Worm (Caenorhabditis elegans) whole organism, L2 larva: ENCODE results near the gene sdz-19.
A peak's percentile ranks its signal among the peaks of the same experiment; 100 is the strongest.

Experiments used
- C34F6.9 ChIP-seq: fragments of 150-350 bp; optimal IDR thresholded peaks from 2 replicates; lab custom pipeline; 2014; ENCODE audit warnings: missing biosample characterization, missing genetic modification characterization
- F13H6.1 ChIP-seq: sonication (generic microtip); optimal IDR thresholded peaks from 2 replicates; lab custom pipeline; 2016; ENCODE audit warnings: missing genetic modification characterization, missing compliant biosample characterization
- R02D3.7 ChIP-seq: fragments of 150-350 bp; optimal IDR thresholded peaks from 2 replicates; lab custom pipeline; 2014; ENCODE audit warnings: missing biosample characterization, missing genetic modification characterization
- Y55F3AM.14 ChIP-seq: fragments of 200-800 bp; sonication (Bioruptor generic); optimal IDR thresholded peaks from 2 replicates; lab custom pipeline; 2018; ENCODE audit warnings: mild to moderate bottlenecking, missing genetic modification characterization, missing compliant biosample characterization
- alr-1 ChIP-seq: fragments of 150-350 bp; optimal IDR thresholded peaks from 2 replicates; lab custom pipeline; 2014; ENCODE audit warnings: missing biosample characterization, missing genetic modification characterization
- aly-2 ChIP-seq: fragments of 150-350 bp; optimal IDR thresholded peaks from 2 replicates; lab custom pipeline; 2014; ENCODE audit warnings: missing biosample characterization, missing genetic modification characterization
- ama-1 ChIP-seq: fragments of 150-350 bp; optimal IDR thresholded peaks from 2 replicates; lab custom pipeline; 2018; ENCODE audit warnings: inconsistent platforms
- blmp-1 ChIP-seq: sonication (generic microtip); optimal IDR thresholded peaks from 2 replicates; lab custom pipeline; 2017; ENCODE audit warnings: missing genetic modification characterization, mild to moderate bottlenecking, missing compliant biosample characterization, antibody characterized with exemption, moderate library complexity; ENCODE audit not compliant: insufficient read depth
- ceh-16 ChIP-seq: fragments of 150-350 bp; optimal IDR thresholded peaks from 2 replicates; lab custom pipeline; 2014; ENCODE audit warnings: missing biosample characterization, missing genetic modification characterization
- ceh-82 ChIP-seq: fragments of 150-350 bp; optimal IDR thresholded peaks from 2 replicates; lab custom pipeline; 2014; ENCODE audit warnings: missing biosample characterization, missing genetic modification characterization
- crh-2 ChIP-seq: sonication (generic microtip); optimal IDR thresholded peaks from 2 replicates; lab custom pipeline; 2017; ENCODE audit warnings: missing biosample characterization, missing genetic modification characterization
- dmd-4 ChIP-seq: sonication (generic microtip); optimal IDR thresholded peaks from 2 replicates; lab custom pipeline; 2017; ENCODE audit warnings: missing biosample characterization, missing genetic modification characterization
- egl-27 ChIP-seq: sonication (generic microtip); optimal IDR thresholded peaks from 3 replicates; lab custom pipeline; 2017; ENCODE audit warnings: missing biosample characterization, missing genetic modification reagents, missing genetic modification characterization
- elt-1 ChIP-seq: fragments of 150-350 bp; optimal IDR thresholded peaks from 2 replicates; lab custom pipeline; 2014; ENCODE audit warnings: missing biosample characterization, missing genetic modification characterization
- elt-3 ChIP-seq: sonication (generic microtip); optimal IDR thresholded peaks from 2 replicates; lab custom pipeline; 2017; ENCODE audit warnings: missing biosample characterization, missing genetic modification characterization
- fos-1 ChIP-seq: fragments of 150-350 bp; optimal IDR thresholded peaks from 2 replicates; lab custom pipeline; 2014; ENCODE audit warnings: missing biosample characterization, missing genetic modification characterization
- gmeb-1 ChIP-seq: fragments of 150-350 bp; optimal IDR thresholded peaks from 2 replicates; lab custom pipeline; 2014; ENCODE audit warnings: missing biosample characterization, missing genetic modification characterization
- lin-11 ChIP-seq: fragments of 150-350 bp; sonication (generic microtip); optimal IDR thresholded peaks from 2 replicates; lab custom pipeline; 2014; ENCODE audit warnings: missing biosample characterization, missing genetic modification characterization, inconsistent platforms, mixed read lengths
- lin-13 ChIP-seq: fragments of 150-350 bp; optimal IDR thresholded peaks from 2 replicates; lab custom pipeline; 2014; ENCODE audit warnings: missing biosample characterization, missing genetic modification reagents, missing genetic modification characterization
- lsy-2 ChIP-seq, 2 experiments: fragments of 150-350 bp in 1 of 2; sonication (generic microtip) in 1 of 2; optimal IDR thresholded peaks; 2 replicates each; lab custom pipeline; 2014 to 2017; ENCODE audit warnings: missing biosample characterization in 2 of 2, missing genetic modification characterization in 2 of 2
- mab-5 ChIP-seq: fragments of 150-350 bp; optimal IDR thresholded peaks from 2 replicates; lab custom pipeline; 2014; ENCODE audit warnings: missing biosample characterization, missing genetic modification characterization
- mbf-1 ChIP-seq: sonication (generic microtip); optimal IDR thresholded peaks from 2 replicates; lab custom pipeline; 2017; ENCODE audit warnings: missing biosample characterization, missing genetic modification characterization
- mdl-1 ChIP-seq, 2 experiments: fragments of 150-350 bp in 1 of 2; sonication (generic microtip) in 1 of 2; optimal IDR thresholded peaks; 2 replicates each; lab custom pipeline; 2017; ENCODE audit warnings: missing biosample characterization in 2 of 2, missing genetic modification characterization in 2 of 2
- nhr-10 ChIP-seq: sonication (generic microtip); optimal IDR thresholded peaks from 2 replicates; lab custom pipeline; 2017; ENCODE audit warnings: missing biosample characterization, missing genetic modification characterization
- nhr-11 ChIP-seq: fragments of 150-350 bp; optimal IDR thresholded peaks from 2 replicates; lab custom pipeline; 2014; ENCODE audit warnings: missing biosample characterization, missing genetic modification characterization
- nhr-12 ChIP-seq: fragments of 150-350 bp; optimal IDR thresholded peaks from 2 replicates; lab custom pipeline; 2014; ENCODE audit warnings: missing biosample characterization, missing genetic modification characterization
- nhr-129 ChIP-seq: fragments of 150-350 bp; optimal IDR thresholded peaks from 2 replicates; lab custom pipeline; 2014; ENCODE audit warnings: missing biosample characterization, missing genetic modification characterization
- nhr-21 ChIP-seq: fragments of 150-350 bp; optimal IDR thresholded peaks from 2 replicates; lab custom pipeline; 2014; ENCODE audit warnings: missing biosample characterization, missing genetic modification characterization
- nhr-23 ChIP-seq: fragments of 150-350 bp; optimal IDR thresholded peaks from 2 replicates; lab custom pipeline; 2014; ENCODE audit warnings: missing biosample characterization, missing genetic modification reagents, missing genetic modification characterization
- nhr-237 ChIP-seq: fragments of 150-350 bp; optimal IDR thresholded peaks from 2 replicates; lab custom pipeline; 2014; ENCODE audit warnings: missing biosample characterization, missing genetic modification characterization
- nhr-25 ChIP-seq: fragments of 150-350 bp; sonication (generic microtip); optimal IDR thresholded peaks from 3 replicates; lab custom pipeline; 2014; ENCODE audit warnings: missing biosample characterization, missing genetic modification characterization
- nhr-6 ChIP-seq: fragments of 150-350 bp; optimal IDR thresholded peaks from 2 replicates; lab custom pipeline; 2014; ENCODE audit warnings: missing biosample characterization, missing genetic modification characterization
- nhr-77 ChIP-seq: fragments of 150-350 bp; optimal IDR thresholded peaks from 2 replicates; lab custom pipeline; 2014; ENCODE audit warnings: missing biosample characterization, missing genetic modification characterization
- peb-1 ChIP-seq: fragments of 150-350 bp; optimal IDR thresholded peaks from 2 replicates; lab custom pipeline; 2014; ENCODE audit warnings: missing biosample characterization, missing genetic modification characterization
- sem-4 ChIP-seq: fragments of 150-350 bp; optimal IDR thresholded peaks from 2 replicates; lab custom pipeline; 2014; ENCODE audit warnings: missing biosample characterization, missing genetic modification reagents, missing genetic modification characterization
- skn-1 ChIP-seq: sonication (generic microtip); optimal IDR thresholded peaks from 2 replicates; lab custom pipeline; 2017; ENCODE audit warnings: missing biosample characterization, missing genetic modification characterization
- sma-3 ChIP-seq: sonication (generic microtip); optimal IDR thresholded peaks from 2 replicates; lab custom pipeline; 2016; ENCODE audit warnings: missing genetic modification reagents, missing genetic modification characterization, missing compliant biosample characterization
- sma-9 ChIP-seq, 2 experiments: fragments of 150-350 bp in 1 of 2; sonication (generic microtip) in 1 of 2; optimal IDR thresholded peaks; 2 replicates each; lab custom pipeline; 2014 to 2016; ENCODE audit warnings: missing genetic modification characterization in 2 of 2, mild to moderate bottlenecking in 1 of 2, missing biosample characterization in 1 of 2, missing compliant biosample characterization in 1 of 2, missing genetic modification reagents in 1 of 2, moderate library complexity in 1 of 2
- snpc-4 ChIP-seq: fragments of 150-350 bp; optimal IDR thresholded peaks from 2 replicates; lab custom pipeline; 2014; ENCODE audit warnings: missing biosample characterization, missing genetic modification characterization
- unc-39 ChIP-seq: fragments of 150-350 bp; optimal IDR thresholded peaks from 2 replicates; lab custom pipeline; 2014; ENCODE audit warnings: missing biosample characterization, missing genetic modification characterization
- unc-55 ChIP-seq: fragments of 150-350 bp; sonication (generic microtip); optimal IDR thresholded peaks from 3 replicates; lab custom pipeline; 2014; ENCODE audit warnings: missing biosample characterization, missing genetic modification reagents, missing genetic modification characterization
- unc-62 ChIP-seq: fragments of 150-350 bp; optimal IDR thresholded peaks from 2 replicates; lab custom pipeline; 2014; ENCODE audit warnings: missing biosample characterization, missing genetic modification reagents, missing genetic modification characterization
- zag-1 ChIP-seq: fragments of 150-350 bp; optimal IDR thresholded peaks from 2 replicates; lab custom pipeline; 2014; ENCODE audit warnings: missing biosample characterization, missing genetic modification characterization
- ztf-1 ChIP-seq: fragments of 200-800 bp; sonication (Bioruptor generic); conservative IDR thresholded peaks from 2 replicates; pipeline ENCODE4 v1.3.6; 2022; ENCODE audit warnings: missing genetic modification characterization, missing compliant biosample characterization
- ztf-11 ChIP-seq: sonication (generic microtip); optimal IDR thresholded peaks from 2 replicates; lab custom pipeline; 2017; ENCODE audit warnings: missing biosample characterization, missing genetic modification characterization
- ztf-4 ChIP-seq: fragments of 150-350 bp; optimal IDR thresholded peaks from 2 replicates; lab custom pipeline; 2014; ENCODE audit warnings: missing biosample characterization, missing genetic modification characterization

The sdz-19 gene

ce11 chrX:12516482-12516826, 13.3 kb upstream of the sdz-19 start:
- TF ChIP-seq sma-3 (GFP tag; lab: Kevin White, UChicago): no peak
- no peak for TF ChIP-seq lsy-2 (tag; optimal IDR thresholded peaks at IDR 0.05; lab: Kevin White, UChicago)
- TF ChIP-seq mdl-1 (tag; optimal IDR thresholded peaks at IDR 0.05; lab: Kevin White, UChicago): no peak
- TF ChIP-seq ceh-82: no peak
- TF ChIP-seq nhr-12 (tag; lab: Kevin White, UChicago): no peak
- no peak for TF ChIP-seq ztf-11 (tag; lab: Kevin White, UChicago)
- peak; percentile 26 for TF ChIP-seq crh-2 (tag; lab: Kevin White, UChicago)
- TF ChIP-seq Y55F3AM.14: no peak
- TF ChIP-seq nhr-129 (tag; lab: Kevin White, UChicago): no peak
- no peak for TF ChIP-seq peb-1 (tag; lab: Kevin White, UChicago)
- peak; percentile 1 for TF ChIP-seq C34F6.9 (tag; lab: Kevin White, UChicago)
- no peak for TF ChIP-seq elt-1 (tag; lab: Kevin White, UChicago)
- no peak for TF ChIP-seq ama-1 (lab: Kevin White, UChicago)
- TF ChIP-seq nhr-6 (tag; lab: Kevin White, UChicago): no peak
- TF ChIP-seq blmp-1 (tag; lab: Kevin White, UChicago): no peak
- no peak for TF ChIP-seq mbf-1 (tag; lab: Kevin White, UChicago)
- TF ChIP-seq nhr-21 (tag; lab: Kevin White, UChicago): peak; percentile 51
- TF ChIP-seq F13H6.1 (tag; lab: Kevin White, UChicago): no peak
- TF ChIP-seq sem-4: no peak
- no peak for TF ChIP-seq fos-1 (tag; lab: Kevin White, UChicago)
- TF ChIP-seq lin-11 (tag; lab: Kevin White, UChicago): no peak
- TF ChIP-seq gmeb-1 (tag; lab: Kevin White, UChicago): no peak
- TF ChIP-seq unc-39 (tag; lab: Kevin White, UChicago): no peak
- TF ChIP-seq nhr-10 (tag; lab: Kevin White, UChicago): no peak
- no peak for TF ChIP-seq nhr-11 (tag; lab: Kevin White, UChicago)

DNA sequence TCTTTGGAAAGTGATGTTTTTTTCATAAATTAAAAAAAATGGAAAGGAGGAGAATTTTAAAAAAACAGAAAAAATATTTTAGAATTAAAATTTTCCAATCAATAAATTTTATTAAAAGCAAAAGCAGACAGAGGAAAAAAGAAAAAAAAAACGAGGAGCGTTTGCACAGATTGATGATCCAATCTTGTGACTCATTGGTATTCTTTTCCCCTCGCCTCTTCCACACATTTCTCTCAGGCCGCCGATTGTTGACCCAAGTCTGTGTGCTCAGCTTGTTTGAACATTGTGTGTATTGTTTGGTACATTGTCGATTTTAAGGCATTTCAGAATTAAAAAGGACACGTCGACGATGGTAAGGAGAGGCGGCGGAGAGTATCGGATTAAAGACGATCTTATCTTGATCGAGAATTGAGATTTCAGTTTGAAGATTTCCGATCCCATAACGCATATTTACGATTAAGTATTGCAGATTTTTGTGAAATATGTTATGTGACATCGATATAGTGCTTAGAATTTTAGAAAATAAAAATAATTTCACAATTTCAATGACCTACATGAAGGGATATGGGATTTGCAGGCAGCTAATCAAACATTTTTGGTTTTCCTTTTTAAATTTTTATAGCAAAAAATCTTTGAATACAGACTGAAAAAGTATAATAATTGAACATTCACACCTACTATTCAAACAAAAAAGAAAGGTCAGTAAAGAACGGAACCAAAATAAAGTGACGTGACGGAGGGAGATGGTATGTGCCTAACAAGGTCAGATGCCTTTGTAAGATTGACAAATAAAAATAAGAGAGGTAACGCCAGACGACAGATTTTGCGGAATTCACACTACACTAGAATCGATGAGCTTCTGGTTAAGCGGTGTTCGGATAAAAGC, 12.7 kb upstream of the sdz-19 start:
- no peak for TF ChIP-seq nhr-12 (tag; lab: Kevin White, UChicago)
- TF ChIP-seq crh-2 (tag; lab: Kevin White, UChicago): no peak
- peak; percentile 22 for TF ChIP-seq C34F6.9 (tag; lab: Kevin White, UChicago)
- TF ChIP-seq alr-1: no peak
- no peak for TF ChIP-seq dmd-4
- no peak for TF ChIP-seq elt-3
- no peak for TF ChIP-seq ceh-82
- no peak for TF ChIP-seq sma-3 (GFP tag; lab: Kevin White, UChicago)
- TF ChIP-seq mbf-1 (tag; lab: Kevin White, UChicago): no peak
- TF ChIP-seq skn-1 (tag; lab: Kevin White, UChicago): no peak
- TF ChIP-seq lin-13 (GFP tag; lab: Kevin White, UChicago): no peak
- no peak for TF ChIP-seq unc-62 (GFP tag; lab: Kevin White, UChicago)
- TF ChIP-seq nhr-10 (tag; lab: Kevin White, UChicago): no peak
- no peak for TF ChIP-seq unc-55
- TF ChIP-seq elt-1 (tag; lab: Kevin White, UChicago): peak; percentile 97
- no peak for TF ChIP-seq nhr-237 (tag; lab: Kevin White, UChicago)
- peak; percentile 29 for TF ChIP-seq sma-9 (GFP tag; optimal IDR thresholded peaks at IDR 0.05; lab: Kevin White, UChicago)
- TF ChIP-seq sma-9 (tag; optimal IDR thresholded peaks at IDR 0.05; lab: Kevin White, UChicago): no peak
- TF ChIP-seq zag-1 (tag; lab: Kevin White, UChicago): no peak
- no peak for TF ChIP-seq ztf-1
- TF ChIP-seq peb-1 (tag; lab: Kevin White, UChicago): no peak
- TF ChIP-seq unc-39 (tag; lab: Kevin White, UChicago): no peak
- TF ChIP-seq ama-1 (lab: Kevin White, UChicago): no peak
- no peak for TF ChIP-seq nhr-11 (tag; lab: Kevin White, UChicago)
- no peak for TF ChIP-seq nhr-77 (tag; lab: Kevin White, UChicago)
- TF ChIP-seq nhr-21 (tag; lab: Kevin White, UChicago): no peak
- no peak for TF ChIP-seq ztf-4 (tag; lab: Kevin White, UChicago)
- no peak for TF ChIP-seq snpc-4 (tag; lab: Kevin White, UChicago)
- peak; percentile 78 for TF ChIP-seq nhr-23 (tag; lab: Kevin White, UChicago)
- no peak for TF ChIP-seq ztf-11 (tag; lab: Kevin White, UChicago)
- TF ChIP-seq nhr-25 (tag; lab: Kevin White, UChicago): peak; percentile 24
- TF ChIP-seq R02D3.7: no peak
- TF ChIP-seq Y55F3AM.14: no peak
- TF ChIP-seq nhr-129 (tag; lab: Kevin White, UChicago): peak; percentile 33
- TF ChIP-seq lsy-2 (tag; optimal IDR thresholded peaks at IDR 0.05; lab: Kevin White, UChicago): peak in 1 of 2 experiments; percentile 16
- no peak for TF ChIP-seq mdl-1 (tag; optimal IDR thresholded peaks at IDR 0.05; lab: Kevin White, UChicago)
- no peak for TF ChIP-seq aly-2 (tag; lab: Kevin White, UChicago)
- TF ChIP-seq ceh-16 (tag; lab: Kevin White, UChicago): peak; percentile 44
- TF ChIP-seq nhr-6 (tag; lab: Kevin White, UChicago): no peak
- no peak for TF ChIP-seq fos-1 (tag; lab: Kevin White, UChicago)
- no peak for TF ChIP-seq egl-27 (tag; lab: Kevin White, UChicago)
- TF ChIP-seq blmp-1 (tag; lab: Kevin White, UChicago): no peak
- no peak for TF ChIP-seq lin-11 (tag; lab: Kevin White, UChicago)
- TF ChIP-seq F13H6.1 (tag; lab: Kevin White, UChicago): peak; percentile 31
- no peak for TF ChIP-seq mab-5 (tag; lab: Kevin White, UChicago)
